Fruit fly (Drosophila melanogaster) Kc167 (cell line): Measurements from ENCODE around the gene CG5835.

Experiments used
- Myc ChIP-seq: fragments of >200 bp; optimal IDR thresholded peaks from 2 replicates; lab custom pipeline; 2017; ENCODE audit warnings: missing external identifiers
- Sin3A ChIP-seq: fragments of >200 bp; optimal IDR thresholded peaks from 2 replicates; lab custom pipeline; 2018; ENCODE audit warnings: missing external identifiers
- h ChIP-seq: fragments of >200 bp; optimal IDR thresholded peaks from 3 replicates; lab custom pipeline; 2018; ENCODE audit warnings: missing external identifiers
- insv ChIP-seq: fragments of >200 bp; optimal IDR thresholded peaks from 3 replicates; lab custom pipeline; 2018; ENCODE audit warnings: missing external identifiers
- psq ChIP-seq: fragments of >200 bp; optimal IDR thresholded peaks from 2 replicates; lab custom pipeline; 2017; ENCODE audit warnings: missing external identifiers
- ttk ChIP-seq: sonication (Bioruptor generic); optimal IDR thresholded peaks from 2 replicates; lab custom pipeline; 2017; ENCODE audit warnings: missing external identifiers

Gene CG5835

DNA sequence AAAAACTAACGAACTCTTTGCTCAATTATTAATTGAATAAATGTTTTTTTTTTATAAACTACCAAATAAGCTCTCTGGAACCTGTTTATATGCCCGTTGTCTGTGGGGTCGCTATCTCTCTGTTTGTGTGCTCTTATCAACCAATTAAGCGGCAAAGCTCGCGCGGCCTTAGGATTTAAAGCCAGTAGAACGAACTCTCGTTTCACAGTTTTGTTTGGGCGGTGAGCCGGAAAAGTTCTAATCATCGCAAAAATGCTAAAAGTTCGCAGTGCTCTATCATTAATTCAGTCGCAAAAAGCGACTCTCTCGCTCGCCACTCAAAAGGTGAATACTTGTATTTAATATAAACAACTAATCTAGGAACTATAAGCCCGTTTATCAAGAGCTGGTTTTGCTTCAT is 18.5 kb downstream of the CG5835 start, which contains the start of gene Cyp12a4:
Gene Cyp12a4, plus strand, starts transcription at position 202 of the 400 bp plus-strand sequence.
- no peak for TF ChIP-seq ttk
- no peak for TF ChIP-seq psq (lab: Kevin White, UChicago)

DNA sequence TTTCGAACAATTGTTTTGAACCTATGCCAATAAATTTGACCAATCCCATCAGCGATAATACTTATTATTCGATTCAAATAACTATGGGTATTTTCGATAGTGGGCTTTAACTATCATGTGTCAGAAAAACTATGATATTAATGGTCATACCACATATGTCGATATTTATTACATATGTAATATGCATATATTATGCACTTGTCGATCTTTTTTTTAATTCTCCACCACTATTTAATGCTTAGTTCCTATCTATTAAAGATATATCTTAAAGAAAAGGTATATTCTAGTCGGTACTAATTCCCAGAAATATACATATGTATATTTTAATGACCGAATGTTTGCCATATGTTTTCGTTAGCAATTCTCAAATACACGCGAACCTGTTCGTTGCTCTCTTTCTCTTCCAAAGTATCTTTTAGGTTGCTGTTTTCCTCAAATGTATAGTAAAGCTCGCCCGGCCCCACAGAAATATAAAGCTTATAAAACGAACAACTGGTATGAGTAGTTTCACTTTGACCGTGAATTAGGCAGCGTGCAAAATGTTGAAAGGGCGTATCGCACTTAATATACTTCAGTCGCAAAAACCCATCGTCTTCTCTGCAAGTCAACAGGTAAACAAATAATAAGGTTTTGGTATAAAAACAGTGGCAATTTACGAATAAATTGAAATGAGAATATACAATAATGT is 21.2 kb downstream of the CG5835 start, which contains the start of gene Cyp12a5:
Gene Cyp12a5, plus strand, starts transcription at position 503 of the 688 bp plus-strand sequence.
- TF ChIP-seq psq (lab: Kevin White, UChicago) (no peak), insv (lab: Kevin White, UChicago) (no peak), Myc (lab: Kevin White, UChicago) (no peak), Sin3A (lab: Kevin White, UChicago) (no peak), h (lab: Kevin White, UChicago) (no peak), ttk (no peak)

DNA sequence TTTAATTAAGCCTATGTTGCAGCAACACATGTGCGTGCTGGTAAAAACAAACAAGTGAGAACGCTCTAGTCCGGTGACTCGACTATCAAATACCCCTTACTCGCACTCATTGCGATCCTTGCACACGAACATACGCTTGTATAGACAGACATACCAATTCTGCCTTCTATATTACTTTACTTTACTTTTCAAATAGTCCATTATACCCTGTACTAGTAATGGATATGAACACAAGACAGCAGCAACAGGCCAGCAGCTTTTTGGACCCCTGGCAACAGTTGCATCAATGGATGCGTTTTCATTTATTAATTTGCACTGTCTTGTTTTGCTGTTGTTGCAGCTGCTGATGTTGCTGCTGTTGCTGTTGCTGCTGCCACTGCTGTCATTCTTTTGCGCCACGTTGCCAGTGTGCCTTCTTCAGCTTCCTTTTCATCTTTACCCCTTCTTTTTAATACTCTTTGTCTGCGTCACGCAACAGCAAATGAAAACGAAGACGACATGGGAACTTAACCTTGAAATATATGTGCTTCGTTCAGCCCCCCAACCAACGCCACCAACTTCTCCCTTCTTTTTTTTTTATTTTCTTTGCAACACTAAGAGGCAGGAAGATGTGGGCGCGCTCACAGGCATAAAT is 34.9 kb downstream of the CG5835 start:
- no peak for TF ChIP-seq insv (lab: Kevin White, UChicago)
- TF ChIP-seq ttk: no peak
- no peak for TF ChIP-seq h (lab: Kevin White, UChicago)
- TF ChIP-seq Sin3A (lab: Kevin White, UChicago): no peak

DNA sequence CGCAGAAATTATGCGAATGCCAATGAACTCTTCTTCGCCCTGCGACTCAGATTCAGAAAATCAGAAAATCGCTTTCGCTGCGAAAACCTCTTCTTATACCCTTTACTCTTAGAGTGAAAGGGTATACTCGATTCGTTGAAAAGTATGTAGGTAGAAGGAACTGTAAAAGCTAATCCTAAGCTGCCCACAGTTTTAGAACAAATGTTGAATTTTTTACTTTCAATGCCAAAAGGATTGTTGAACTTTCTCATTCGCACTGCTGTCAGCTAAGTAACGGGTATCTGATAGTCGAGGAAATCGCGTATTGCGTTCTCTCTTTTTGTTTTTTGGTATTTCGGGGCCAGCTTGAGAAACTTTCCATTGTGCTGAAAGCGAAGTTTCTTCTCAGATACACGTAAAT is 39.6 kb downstream of the CG5835 start:
- no peak for TF ChIP-seq ttk
- no peak for TF ChIP-seq psq (lab: Kevin White, UChicago)
- TF ChIP-seq Myc (lab: Kevin White, UChicago): no peak
- no peak for TF ChIP-seq h (lab: Kevin White, UChicago)
- no peak for TF ChIP-seq insv (lab: Kevin White, UChicago)
- no peak for TF ChIP-seq Sin3A (lab: Kevin White, UChicago)

DNA sequence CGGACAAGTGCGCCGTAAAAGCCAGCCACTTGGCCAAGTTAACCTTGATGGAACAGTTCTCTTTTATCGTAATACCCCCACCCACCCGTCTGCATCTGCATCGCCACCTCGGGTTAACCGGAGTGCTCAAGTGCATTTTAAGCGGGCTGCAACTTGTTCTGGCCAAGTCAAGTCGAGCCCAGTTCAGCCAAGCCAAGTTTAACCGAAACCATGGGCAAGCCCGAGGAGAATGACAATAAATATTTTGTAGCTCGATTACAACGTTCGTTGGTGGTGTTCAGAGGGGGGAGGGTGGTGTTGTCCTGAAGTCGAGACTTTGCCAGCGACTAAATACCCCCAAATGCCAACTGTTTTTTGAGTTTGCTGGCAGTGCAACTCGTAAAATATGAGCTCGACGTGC is 41.1 kb downstream of the CG5835 start:
- no peak for TF ChIP-seq psq (lab: Kevin White, UChicago)
- TF ChIP-seq h (lab: Kevin White, UChicago): no peak
- TF ChIP-seq ttk: no peak
- no peak for TF ChIP-seq insv (lab: Kevin White, UChicago)
- no peak for TF ChIP-seq Sin3A (lab: Kevin White, UChicago)
- no peak for TF ChIP-seq Myc (lab: Kevin White, UChicago)

DNA sequence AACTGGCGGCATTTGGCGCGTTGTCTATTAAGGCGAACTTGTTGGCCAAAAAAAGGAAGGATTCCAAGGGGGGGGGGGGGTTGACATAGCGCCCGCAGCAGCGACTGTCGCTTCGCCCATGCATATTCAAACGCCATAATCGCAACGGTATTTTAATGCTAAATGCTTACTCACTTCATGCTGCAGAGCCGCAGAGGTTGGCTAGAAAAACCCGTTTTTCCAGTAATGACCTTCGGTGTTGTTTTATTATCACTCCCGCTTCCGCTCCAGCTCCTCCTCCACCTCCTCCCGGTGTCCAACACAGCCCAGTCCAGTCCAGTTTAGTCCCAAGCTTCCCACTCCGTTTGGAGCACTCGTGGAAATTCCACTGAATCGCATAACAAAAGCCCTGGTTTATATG is 42.3 kb downstream of the CG5835 start:
- TF ChIP-seq Sin3A (lab: Kevin White, UChicago) (no peak), insv (lab: Kevin White, UChicago) (no peak), h (lab: Kevin White, UChicago) (no peak), ttk (no peak), Myc (lab: Kevin White, UChicago) (no peak), psq (lab: Kevin White, UChicago) (no peak)

DNA sequence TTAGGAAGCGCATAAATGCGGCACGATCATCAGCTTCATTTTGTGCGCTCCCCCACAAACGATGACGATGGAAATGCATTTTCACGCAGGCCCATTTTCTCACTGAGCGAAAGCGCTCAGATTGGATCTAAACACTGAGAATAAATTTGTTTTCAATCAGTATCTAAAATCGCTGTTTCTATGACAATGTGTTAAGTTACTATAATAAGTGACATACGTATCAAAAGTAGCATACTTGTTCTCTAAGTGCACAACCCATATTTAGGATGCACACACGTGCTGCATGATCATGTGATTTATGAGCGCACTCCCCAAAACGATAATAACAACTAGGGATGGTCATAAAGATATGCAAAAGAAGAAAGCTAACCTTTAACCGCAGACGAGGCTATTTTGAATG is 45.4 kb downstream of the CG5835 start:
- TF ChIP-seq insv (lab: Kevin White, UChicago): no peak
- no peak for TF ChIP-seq Sin3A (lab: Kevin White, UChicago)
- TF ChIP-seq ttk: no peak
- TF ChIP-seq h (lab: Kevin White, UChicago): no peak
- no peak for TF ChIP-seq psq (lab: Kevin White, UChicago)
- TF ChIP-seq Myc (lab: Kevin White, UChicago): no peak

DNA sequence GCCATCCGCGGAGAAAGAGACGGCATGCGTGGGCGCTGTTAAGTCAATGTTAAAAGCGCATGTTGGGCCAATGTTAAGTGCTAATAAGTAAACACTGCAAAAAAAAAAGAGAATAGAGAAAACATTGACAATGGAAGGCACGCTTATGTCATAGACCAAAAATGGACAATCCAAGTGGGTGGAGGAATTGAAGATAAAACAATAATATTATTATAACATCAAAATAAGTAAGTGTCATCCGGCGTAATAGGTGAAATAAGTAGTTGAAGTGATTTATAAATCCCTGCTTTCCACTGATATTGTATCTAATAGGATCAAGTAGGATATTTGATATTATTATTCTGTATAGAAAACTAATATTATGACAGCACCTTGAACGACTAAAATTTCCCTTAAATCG is 46.4 kb downstream of the CG5835 start:
- TF ChIP-seq ttk (no peak), h (lab: Kevin White, UChicago) (no peak), insv (lab: Kevin White, UChicago) (no peak), psq (lab: Kevin White, UChicago) (no peak), Myc (lab: Kevin White, UChicago) (no peak), Sin3A (lab: Kevin White, UChicago) (no peak)

DNA sequence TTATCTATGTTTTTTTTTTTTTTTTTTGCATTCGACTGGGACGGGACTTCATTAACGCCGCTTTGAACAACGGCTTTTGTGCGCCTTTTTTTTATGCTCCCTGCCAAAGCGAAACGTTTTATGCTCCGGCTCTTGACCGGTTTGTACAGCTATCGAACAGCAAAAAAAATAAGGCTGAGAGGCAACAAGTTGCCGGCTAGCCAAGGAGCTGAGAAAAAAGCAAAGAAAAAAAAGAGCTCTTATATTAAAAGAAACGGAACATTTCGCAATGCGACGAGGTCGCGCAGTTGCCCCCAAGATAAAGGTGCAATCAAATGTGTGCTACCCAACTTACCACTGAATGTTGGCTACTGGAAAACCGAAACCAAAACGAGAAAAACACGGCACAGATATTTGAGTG is 47.0 kb downstream of the CG5835 start:
- TF ChIP-seq h (lab: Kevin White, UChicago) (no peak), insv (lab: Kevin White, UChicago) (no peak), Sin3A (lab: Kevin White, UChicago) (no peak), Myc (lab: Kevin White, UChicago) (no peak), psq (lab: Kevin White, UChicago) (no peak), ttk (no peak)

DNA sequence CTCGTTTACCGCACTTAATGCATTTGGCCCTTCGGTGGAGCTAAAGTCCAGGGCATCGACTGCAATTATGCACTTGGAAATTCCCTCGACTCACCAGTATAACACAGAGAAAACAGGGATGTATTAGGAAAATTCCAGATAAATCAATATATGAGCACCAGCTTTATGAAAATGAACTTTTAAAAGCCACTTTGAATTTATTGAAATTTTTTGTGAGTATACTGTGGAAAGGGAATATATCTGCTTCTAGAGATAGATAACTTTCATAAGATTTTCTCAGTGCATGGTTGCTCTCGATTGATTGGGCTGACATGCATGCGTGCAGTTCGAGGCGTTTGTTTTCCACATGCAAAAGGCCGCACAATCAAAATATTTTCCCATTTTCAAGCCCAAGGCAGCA is 47.7 kb downstream of the CG5835 start:
- TF ChIP-seq Myc (lab: Kevin White, UChicago) (no peak), psq (lab: Kevin White, UChicago) (no peak), h (lab: Kevin White, UChicago) (no peak), ttk (no peak), Sin3A (lab: Kevin White, UChicago) (no peak), insv (lab: Kevin White, UChicago) (no peak)

DNA sequence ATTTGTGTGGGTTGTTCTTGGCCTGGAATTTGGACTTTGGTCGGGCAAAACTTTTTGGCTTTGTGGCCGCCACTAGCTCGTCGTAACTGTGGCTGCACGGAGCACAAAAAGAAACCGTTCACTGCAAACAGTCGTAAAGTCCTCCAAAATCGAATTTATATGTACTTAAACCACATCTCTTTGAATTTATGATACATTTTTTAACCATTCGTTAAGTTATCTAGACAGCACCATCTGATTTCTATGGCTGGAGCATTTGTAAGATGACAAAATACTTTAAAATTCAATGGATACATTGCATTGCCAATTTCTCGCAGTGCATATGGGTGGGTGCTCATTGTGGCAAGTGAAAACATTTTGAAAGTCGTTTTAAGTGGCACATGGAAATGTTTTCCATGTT is 49.4 kb downstream of the CG5835 start:
- TF ChIP-seq insv (lab: Kevin White, UChicago): no peak
- no peak for TF ChIP-seq h (lab: Kevin White, UChicago)
- no peak for TF ChIP-seq Myc (lab: Kevin White, UChicago)
- TF ChIP-seq Sin3A (lab: Kevin White, UChicago): no peak
- no peak for TF ChIP-seq psq (lab: Kevin White, UChicago)
- no peak for TF ChIP-seq ttk

DNA sequence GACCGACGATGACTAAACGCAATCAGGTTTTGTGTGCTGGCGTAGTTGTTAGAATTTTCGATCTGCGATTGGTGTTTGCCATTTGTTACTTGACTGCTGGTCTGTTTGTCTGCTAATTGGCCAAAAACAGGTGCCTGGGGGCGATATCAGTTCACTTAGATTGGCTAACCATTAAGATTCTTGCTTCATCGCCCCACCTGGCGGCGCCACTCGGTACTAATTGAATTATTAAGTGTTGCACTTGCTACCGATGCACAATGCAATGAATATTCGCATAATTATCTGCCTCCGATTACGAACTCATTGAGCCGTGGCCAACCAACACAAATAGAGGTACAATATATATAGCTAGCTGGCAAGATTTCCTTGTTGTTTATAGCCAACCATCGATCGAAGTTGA is 50.3 kb downstream of the CG5835 start:
- no peak for TF ChIP-seq psq (lab: Kevin White, UChicago)
- TF ChIP-seq h (lab: Kevin White, UChicago): no peak
- TF ChIP-seq insv (lab: Kevin White, UChicago): no peak
- no peak for TF ChIP-seq ttk
- no peak for TF ChIP-seq Sin3A (lab: Kevin White, UChicago)
